Worm (Caenorhabditis elegans): ENCODE measurements around the gene let-2.

DNA sequence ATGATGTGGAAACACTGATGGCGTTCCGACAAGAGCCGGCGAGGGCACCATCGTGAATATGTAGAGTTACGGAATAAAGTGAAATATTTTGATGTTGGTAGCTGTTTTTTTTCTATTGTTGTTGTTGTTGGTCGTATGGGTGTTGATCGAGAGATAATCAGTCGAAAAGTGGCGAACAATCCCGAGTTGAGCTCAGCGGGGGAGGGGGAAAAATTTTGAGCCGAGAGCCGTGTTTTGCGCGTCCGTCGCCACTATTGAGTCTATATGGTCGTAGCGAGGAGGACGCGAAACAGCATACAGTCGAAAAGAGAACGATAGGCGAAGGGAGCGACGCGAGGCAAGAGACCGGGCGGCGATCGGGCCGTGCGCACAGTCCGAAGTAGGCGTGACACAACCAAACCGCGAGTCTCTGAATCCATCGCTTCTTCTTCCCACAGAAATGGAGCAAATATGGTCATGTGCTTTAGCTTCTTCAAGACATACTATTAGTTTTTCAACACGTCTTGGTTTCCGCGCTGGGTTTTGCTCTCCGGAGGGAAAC is 27.7 kb upstream of the let-2 start, which contains the start of gene eat-17:
- TF ChIP-seq elt-3 (tag; optimal IDR thresholded peaks at IDR 0.05) (no peak), mdl-1 (tag; optimal IDR thresholded peaks at IDR 0.05) (no peak), nhr-11 (tag; optimal IDR thresholded peaks at IDR 0.05) (no peak), fos-1 (tag; optimal IDR thresholded peaks at IDR 0.05) (no peak)
